Fruit fly (Drosophila melanogaster) ovary, adult (tissue): ENCODE data around the gene Stam.
A peak's percentile ranks its signal among the peaks of the same experiment; 100 is the strongest.

ENCODE experiments used
- CG17801 ChIP-seq: fragments of 200-800 bp; optimal IDR thresholded peaks from 2 replicates; lab custom pipeline; 2019; ENCODE audit warnings: missing biosample characterization, mild to moderate bottlenecking, missing genetic modification characterization, moderate library complexity; ENCODE audit not compliant: partially characterized antibody

The Stam gene

dm6 chr2L:10856328-10856942 lies 1.9 kb upstream of the Stam start, which contains the start of gene Dnz1:
Dnz1 (minus strand) TSS chr2L:10856644.
- TF ChIP-seq CG17801 = peak; percentile 16

dm6 chr2L:10869867-10870266 lies 11.5 kb downstream of the Stam start, which contains the start of gene CG12517:
CG12517 (plus strand) TSS chr2L:10870167.
- TF ChIP-seq CG17801 = no peak

dm6 chr2L:10888827-10889226 lies 30.5 kb downstream of the Stam start, which contains the start of gene CG14071:
CG14071 (minus strand) TSS chr2L:10888927.
- no peak for TF ChIP-seq CG17801

dm6 chr2L:10901685-10902084 lies 43.3 kb downstream of the Stam start, which contains the start of gene CG14070:
CG14070 (minus strand) TSS chr2L:10901785.
- no peak for TF ChIP-seq CG17801

- no peak for TF ChIP-seq CG17801
Measured at dm6 chr2L:10908793-10909192, 50.5 kb downstream of the Stam start, which contains the start of gene CG7309. CG7309 (minus strand) TSS chr2L:10908893.

dm6 chr2L:10910548-10910947 lies 52.2 kb downstream of the Stam start, which contains the start of gene CG14069:
CG14069 (minus strand) TSS chr2L:10910648.
- no peak for TF ChIP-seq CG17801
